Worm (Caenorhabditis elegans) whole organism, midembryonic: ENCODE data around the gene W05B2.2.

ENCODE experiments used
- T22C8.4 ChIP-seq: fragments of 200-800 bp; sonication (Bioruptor generic); IDR thresholded peaks from 2 replicates; pipeline ENCODE4 v1.3.6; 2022; ENCODE audit warnings: missing genetic modification characterization, missing compliant biosample characterization
- cog-1 ChIP-seq: sonication (generic microtip); optimal IDR thresholded peaks from 2 replicates; lab custom pipeline; 2016; ENCODE audit warnings: missing genetic modification characterization, missing compliant biosample characterization
- flt-1 ChIP-seq: fragments of 200-800 bp; sonication (Bioruptor generic); IDR thresholded peaks from 2 replicates; pipeline ENCODE4 v1.3.6; 2022; ENCODE audit warnings: missing genetic modification characterization, missing compliant biosample characterization
- klf-2 ChIP-seq: fragments of 200-800 bp; sonication (Bioruptor generic); conservative IDR thresholded peaks from 2 replicates; pipeline ENCODE4 v1.3.6; 2022; ENCODE audit warnings: missing genetic modification reagents, missing genetic modification characterization, missing compliant biosample characterization
- med-1 ChIP-seq: sonication (generic microtip); optimal IDR thresholded peaks from 2 replicates; lab custom pipeline; 2017; ENCODE audit warnings: missing genetic modification characterization, mild to moderate bottlenecking, missing compliant biosample characterization, antibody characterized with exemption, missing genetic modification reagents; ENCODE audit not compliant: insufficient read depth
- ref-1 ChIP-seq: fragments of 200-800 bp; sonication (Bioruptor generic); conservative IDR thresholded peaks from 2 replicates; pipeline ENCODE4 v1.3.6; 2022; ENCODE audit warnings: missing genetic modification reagents, missing genetic modification characterization, missing compliant biosample characterization
- tab-1 ChIP-seq: fragments of 200-800 bp; sonication (Bioruptor generic); IDR thresholded peaks from 2 replicates; pipeline ENCODE4 v1.3.6; 2022; ENCODE audit warnings: missing genetic modification characterization, missing compliant biosample characterization
- ztf-23 ChIP-seq: fragments of 200-800 bp; sonication (Bioruptor generic); IDR thresholded peaks from 2 replicates; pipeline ENCODE4 v1.3.6; 2022; ENCODE audit warnings: missing genetic modification reagents, missing genetic modification characterization, missing compliant biosample characterization
- ztf-29 ChIP-seq: fragments of 200-800 bp; sonication (Bioruptor generic); IDR thresholded peaks from 2 replicates; pipeline ENCODE4 v1.3.6; 2022; ENCODE audit warnings: missing genetic modification reagents, missing genetic modification characterization, missing compliant biosample characterization

The W05B2.2 gene

ce11 chrIII:10920044-10920443 is 46.9 kb downstream of the W05B2.2 start, which contains the start of gene vab-7:
TSS of gene vab-7 (plus strand) at chrIII:10920344.
- TF ChIP-seq med-1 (GFP tag; lab: Kevin White, UChicago), result no peak
- TF ChIP-seq cog-1 (tag; lab: Kevin White, UChicago), result no peak
- no peak for TF ChIP-seq ref-1
- no peak for TF ChIP-seq klf-2
- TF ChIP-seq ztf-23 (GFP tag; lab: Robert Waterston, UW), result no peak
- no peak for TF ChIP-seq tab-1
- no peak for TF ChIP-seq flt-1
- TF ChIP-seq T22C8.4, result no peak
- TF ChIP-seq ztf-29, result no peak

- TF ChIP-seq ztf-29 (no peak), flt-1 (no peak), ztf-23 (GFP tag; lab: Robert Waterston, UW) (no peak), klf-2 (no peak), cog-1 (tag; lab: Kevin White, UChicago) (no peak), tab-1 (no peak), med-1 (GFP tag; lab: Kevin White, UChicago) (no peak), ref-1 (no peak), T22C8.4 (no peak)
These were observed 51.9 kb downstream of the W05B2.2 start for ce11 chrIII:10914971-10915370.

- TF ChIP-seq tab-1 (no peak), cog-1 (tag; lab: Kevin White, UChicago) (no peak), ref-1 (no peak), ztf-29 (no peak), ztf-23 (GFP tag; lab: Robert Waterston, UW) (no peak), T22C8.4 (no peak), med-1 (GFP tag; lab: Kevin White, UChicago) (no peak), klf-2 (no peak), flt-1 (no peak)
These were observed 55.8 kb downstream of the W05B2.2 start, which contains the start of gene cut-6 for ce11 chrIII:10911160-10911559. TSS of gene cut-6 (plus strand) at chrIII:10911460.
